Fruit fly (Drosophila melanogaster): Measurements from ENCODE around the gene CG4598.

CG4598 gene

dm6 chr2L:9946051-9946450, 27.6 kb downstream of the CG4598 start (continued):
- TF ChIP-seq dpn (GFP tag; optimal IDR thresholded peaks at IDR 0.05) (no peak), ranshi (GFP tag; IDR thresholded peaks at IDR 0.05) (peak; percentile 24; the same call in 1 of the 2 replicates), CG7987 (GFP tag; optimal IDR thresholded peaks at IDR 0.05) (no peak), Eip74EF (GFP tag; optimal IDR thresholded peaks at IDR 0.05) (no peak), CG32767 (GFP tag; IDR thresholded peaks at IDR 0.05) (no peak), cg (GFP tag; optimal IDR thresholded peaks at IDR 0.05) (peak; percentile 19), unc-4 (GFP tag; IDR thresholded peaks at IDR 0.05; ENCODE audit: partially characterized antibody) (no peak), CG11456 (GFP tag; IDR thresholded peaks at IDR 0.05) (no peak), CG13775 (GFP tag; optimal IDR thresholded peaks at IDR 0.05) (no peak), Stat92E (GFP tag; optimal IDR thresholded peaks at IDR 0.05) (peak in 1 of 3 experiments; percentile 49), cad (GFP tag; optimal IDR thresholded peaks at IDR 0.05) (no peak), CG16779 (GFP tag; IDR thresholded peaks at IDR 0.05) (no peak), CG12391 (tag; optimal IDR thresholded peaks at IDR 0.05) (no peak), Mrtf (GFP tag; IDR thresholded peaks at IDR 0.05) (no peak), amos (GFP tag; IDR thresholded peaks at IDR 0.05; ENCODE audit: partially characterized antibody) (no peak), CHES-1-like (GFP tag; optimal IDR thresholded peaks at IDR 0.05) (no peak), CG31388 (GFP tag; optimal IDR thresholded peaks at IDR 0.05) (no peak), CG12219 (GFP tag; optimal IDR thresholded peaks at IDR 0.05) (no peak), Abd-B (GFP tag; optimal IDR thresholded peaks at IDR 0.05) (no peak), CG2199 (GFP tag; IDR thresholded peaks at IDR 0.05) (no peak), trem (tag; optimal IDR thresholded peaks at IDR 0.05) (no peak), CG30403 (GFP tag; optimal IDR thresholded peaks at IDR 0.05) (no peak), crc (GFP tag; optimal IDR thresholded peaks at IDR 0.05) (no peak), CG7963 (GFP tag; IDR thresholded peaks at IDR 0.05; ENCODE audit: partially characterized antibody) (no peak), CG7372 (GFP tag; IDR thresholded peaks at IDR 0.05) (no peak), lola (GFP tag; optimal IDR thresholded peaks at IDR 0.05) (no peak), tin (GFP tag; optimal IDR thresholded peaks at IDR 0.05) (no peak), chif (GFP tag; optimal IDR thresholded peaks at IDR 0.05) (no peak), sens-2 (GFP tag; IDR thresholded peaks at IDR 0.05) (no peak), nmo (GFP tag; optimal IDR thresholded peaks at IDR 0.05) (no peak)

DNA sequence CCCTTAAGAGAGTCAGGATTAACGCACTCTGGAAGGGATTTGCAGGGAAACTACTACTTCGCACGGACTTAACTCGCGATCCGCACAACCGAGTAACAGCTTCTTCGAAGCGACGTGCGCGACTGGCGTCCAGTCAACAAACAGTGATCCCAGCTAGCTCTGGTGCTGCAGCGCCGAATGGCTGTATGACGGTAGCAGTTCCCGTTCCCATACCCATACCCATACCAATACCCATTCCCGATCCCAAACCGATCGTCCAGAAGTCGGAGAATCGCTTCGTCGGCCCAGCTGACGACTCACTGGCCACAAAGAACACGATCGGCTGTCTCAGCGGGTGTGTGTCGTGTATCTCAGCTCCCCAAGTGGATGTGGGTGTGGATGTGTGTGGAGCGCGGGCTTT, 28.8 kb downstream of the CG4598 start, which contains the start of gene CG5853:
TSS of gene CG5853 (minus strand) at position 384 of the 400 bp plus-strand sequence.
- TF ChIP-seq amos (GFP tag; IDR thresholded peaks at IDR 0.05; ENCODE audit: partially characterized antibody) = no peak; the same call in 1 of the 2 replicates
- no peak for TF ChIP-seq CG12236 (GFP tag; optimal IDR thresholded peaks at IDR 0.05)
- peak; percentile 52 for TF ChIP-seq Rfx (GFP tag; IDR thresholded peaks at IDR 0.05)
- no peak for TF ChIP-seq CG16813 (GFP tag; IDR thresholded peaks at IDR 0.05; ENCODE audit: partially characterized antibody)
- no peak for TF ChIP-seq br (optimal IDR thresholded peaks at IDR 0.05)
- TF ChIP-seq CG1529 (GFP tag; optimal IDR thresholded peaks at IDR 0.05) = no peak
- TF ChIP-seq rib (GFP tag; IDR thresholded peaks at IDR 0.05) = 0 out of 2 replicates have a peak, but pooled peaks have one; percentile 45
- peak; percentile 76 for TF ChIP-seq sug (tag; optimal IDR thresholded peaks at IDR 0.05)
- TF ChIP-seq cg (GFP tag; optimal IDR thresholded peaks at IDR 0.05) = peak; percentile 39
- TF ChIP-seq Bteb2 (GFP tag; optimal IDR thresholded peaks at IDR 0.05) = no peak
- no peak for TF ChIP-seq CG14441 (GFP tag; IDR thresholded peaks at IDR 0.05)
- TF ChIP-seq org-1 (GFP tag; optimal IDR thresholded peaks at IDR 0.05) = no peak
- no peak for TF ChIP-seq sc (optimal IDR thresholded peaks at IDR 0.05)
- no peak for TF ChIP-seq sc (GFP tag; optimal IDR thresholded peaks at IDR 0.05)
- peak; percentile 0 for TF ChIP-seq CrebB (tag; optimal IDR thresholded peaks at IDR 0.05)
- TF ChIP-seq Camta (GFP tag; optimal IDR thresholded peaks at IDR 0.05) = no peak
- no peak for TF ChIP-seq Sry-β (GFP tag; optimal IDR thresholded peaks at IDR 0.05)
- TF ChIP-seq CG1603 (tag; optimal IDR thresholded peaks at IDR 0.05) = no peak
- TF ChIP-seq sob (GFP tag; IDR thresholded peaks at IDR 0.05) = peak; percentile 51; the same call in 1 of the 2 replicates
- TF ChIP-seq lmd (GFP tag; IDR thresholded peaks at IDR 0.05) = no peak
- TF ChIP-seq Ets97D (GFP tag; optimal IDR thresholded peaks at IDR 0.05) = no peak
- TF ChIP-seq gcm (GFP tag; optimal IDR thresholded peaks at IDR 0.05) = no peak
- TF ChIP-seq CG14860 (GFP tag; IDR thresholded peaks at IDR 0.05; ENCODE audit: partially characterized antibody) = no peak
- TF ChIP-seq Vsx1 (GFP tag; optimal IDR thresholded peaks at IDR 0.05) = no peak

Measured in whole organism, embryonic.